Worm (Caenorhabditis elegans): ENCODE measurements around the gene F11G11.4.

The F11G11.4 gene

ce11 chrII:4856113-4856512, 4.3 kb upstream of the F11G11.4 start (continued):
- TF ChIP-seq elt-3 (tag; optimal IDR thresholded peaks at IDR 0.05): peak in 1 of 6 experiments; percentile 56
- no peak for TF ChIP-seq pqm-1 (tag; optimal IDR thresholded peaks at IDR 0.05)
- TF ChIP-seq rnt-1 (tag; optimal IDR thresholded peaks at IDR 0.05): no peak
- peak; percentile 52 for TF ChIP-seq lin-14 (GFP tag; optimal IDR thresholded peaks at IDR 0.05)
- TF ChIP-seq ceh-8 (GFP tag; optimal IDR thresholded peaks at IDR 0.05): no peak
- TF ChIP-seq fkh-4 (tag; optimal IDR thresholded peaks at IDR 0.05; ENCODE audit: borderline replicate concordance): no peak
- TF ChIP-seq mdl-1 (tag; optimal IDR thresholded peaks at IDR 0.05): no peak
- peak; percentile 57 for TF ChIP-seq nhr-20 (tag; optimal IDR thresholded peaks at IDR 0.05)
- TF ChIP-seq lin-13 (GFP tag; optimal IDR thresholded peaks at IDR 0.05): peak; percentile 26
- no peak for TF ChIP-seq isw-1 (GFP tag; IDR thresholded peaks at IDR 0.05)
- TF ChIP-seq elt-2 (tag; optimal IDR thresholded peaks at IDR 0.05): peak; percentile 11
- no peak for TF ChIP-seq lin-39 (tag; optimal IDR thresholded peaks at IDR 0.05)
- no peak for TF ChIP-seq nhr-28 (tag; optimal IDR thresholded peaks at IDR 0.05)
- no peak for TF ChIP-seq mab-9 (GFP tag; IDR thresholded peaks at IDR 0.05)
- TF ChIP-seq C34B4.2 (tag; optimal IDR thresholded peaks at IDR 0.05): no peak
- TF ChIP-seq unc-98 (GFP tag; IDR thresholded peaks at IDR 0.05): no peak
- TF ChIP-seq ceh-90 (tag; optimal IDR thresholded peaks at IDR 0.05): no peak
- TF ChIP-seq alr-1 (tag; optimal IDR thresholded peaks at IDR 0.05; ENCODE audit: borderline replicate concordance): no peak
- peak; percentile 26 for TF ChIP-seq sox-4 (tag; optimal IDR thresholded peaks at IDR 0.05)
- peak; percentile 76 for TF ChIP-seq zip-4 (GFP tag; optimal IDR thresholded peaks at IDR 0.05)
- peak; percentile 30 for TF ChIP-seq snu-23 (GFP tag; optimal IDR thresholded peaks at IDR 0.05)
- TF ChIP-seq blmp-1 (tag; optimal IDR thresholded peaks at IDR 0.05): peak; percentile 53
- peak in 1 of 2 experiments; percentile 34 for TF ChIP-seq lsy-2 (tag; optimal IDR thresholded peaks at IDR 0.05)
- TF ChIP-seq ceh-82 (tag; optimal IDR thresholded peaks at IDR 0.05): no peak
- no peak for TF ChIP-seq efl-1 (optimal IDR thresholded peaks at IDR 0.05)
- no peak for TF ChIP-seq efl-1 (GFP tag; optimal IDR thresholded peaks at IDR 0.05 in 1 of 2)
- no peak for TF ChIP-seq sptf-1 (tag; optimal IDR thresholded peaks at IDR 0.05)
- TF ChIP-seq lin-35 (GFP tag; optimal IDR thresholded peaks at IDR 0.05): peak in 1 of 2 experiments; percentile 58
- no peak for TF ChIP-seq C04F5.9 (tag; optimal IDR thresholded peaks at IDR 0.05)
- no peak for TF ChIP-seq unc-130 (tag; optimal IDR thresholded peaks at IDR 0.05)
- no peak for TF ChIP-seq ztf-11 (tag; optimal IDR thresholded peaks at IDR 0.05)
- TF ChIP-seq unc-62 (GFP tag; optimal IDR thresholded peaks at IDR 0.05): no peak
- TF ChIP-seq nhr-237 (tag; optimal IDR thresholded peaks at IDR 0.05): no peak
- peak; percentile 1 to 41 (median 7) for TF ChIP-seq dpl-1 (GFP tag; optimal IDR thresholded peaks at IDR 0.05)

DNA sequence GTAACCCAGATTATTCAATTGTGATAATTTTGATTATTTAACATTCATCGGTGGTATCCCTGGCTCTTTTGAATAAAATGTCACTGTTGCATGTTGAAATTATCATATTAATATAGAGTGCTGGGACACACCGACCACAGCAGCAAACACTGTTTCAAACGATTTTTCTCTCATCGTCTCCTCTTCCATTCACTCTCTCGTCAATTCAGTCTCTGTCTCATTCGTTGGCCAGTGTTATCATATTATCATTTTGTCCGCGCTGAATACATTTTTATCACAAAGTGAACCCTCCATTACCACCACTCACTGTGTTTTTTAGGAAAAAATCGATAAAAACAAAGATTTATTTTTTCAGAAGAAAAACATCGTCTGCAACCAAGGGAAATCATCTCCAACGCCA, 3.3 kb upstream of the F11G11.4 start:
- peak; percentile 85 for TF ChIP-seq elt-2 (tag; optimal IDR thresholded peaks at IDR 0.05)
- no peak for TF ChIP-seq unc-62 (GFP tag; optimal IDR thresholded peaks at IDR 0.05)
- no peak for TF ChIP-seq unc-98 (GFP tag; IDR thresholded peaks at IDR 0.05)
- TF ChIP-seq egl-27 (tag; optimal IDR thresholded peaks at IDR 0.05): no peak
- TF ChIP-seq lin-35 (GFP tag; optimal IDR thresholded peaks at IDR 0.05): peak in 1 of 2 experiments; percentile 25
- no peak for TF ChIP-seq F16B12.6 (tag; optimal IDR thresholded peaks at IDR 0.05)
- peak; percentile 32 for TF ChIP-seq blmp-1 (tag; optimal IDR thresholded peaks at IDR 0.05)
- TF ChIP-seq ceh-8 (GFP tag; optimal IDR thresholded peaks at IDR 0.05): no peak
- no peak for TF ChIP-seq lin-39 (tag; optimal IDR thresholded peaks at IDR 0.05)
- no peak for TF ChIP-seq mef-2 (tag; optimal IDR thresholded peaks at IDR 0.05)
- peak; percentile 32 for TF ChIP-seq nhr-20 (tag; optimal IDR thresholded peaks at IDR 0.05)
- no peak for TF ChIP-seq efl-1 (optimal IDR thresholded peaks at IDR 0.05)
- TF ChIP-seq efl-1 (GFP tag; optimal IDR thresholded peaks at IDR 0.05 in 1 of 2): peak in 1 of 2 experiments; percentile 69
- TF ChIP-seq zag-1 (tag; optimal IDR thresholded peaks at IDR 0.05): no peak
- no peak for TF ChIP-seq irx-1 (tag; optimal IDR thresholded peaks at IDR 0.05)
- no peak for TF ChIP-seq ama-1 (optimal IDR thresholded peaks at IDR 0.05)
- no peak for TF ChIP-seq nhr-28 (tag; optimal IDR thresholded peaks at IDR 0.05)
- TF ChIP-seq efl-3 (GFP tag; optimal IDR thresholded peaks at IDR 0.05): no peak
- no peak for TF ChIP-seq zip-4 (GFP tag; optimal IDR thresholded peaks at IDR 0.05)
- no peak for TF ChIP-seq ceh-82 (tag; optimal IDR thresholded peaks at IDR 0.05)
- TF ChIP-seq lin-14 (GFP tag; optimal IDR thresholded peaks at IDR 0.05): peak; percentile 8
- peak in 1 of 6 experiments; percentile 45 for TF ChIP-seq elt-3 (tag; optimal IDR thresholded peaks at IDR 0.05)
- no peak for TF ChIP-seq mdl-1 (tag; optimal IDR thresholded peaks at IDR 0.05)
- TF ChIP-seq mab-9 (GFP tag; IDR thresholded peaks at IDR 0.05): no peak
- peak; percentile 6 for TF ChIP-seq nhr-90 (tag; optimal IDR thresholded peaks at IDR 0.05; ENCODE audit: poor library complexity)
- TF ChIP-seq unc-30 (tag; optimal IDR thresholded peaks at IDR 0.05): no peak
- TF ChIP-seq sox-4 (tag; optimal IDR thresholded peaks at IDR 0.05): no peak
- TF ChIP-seq ztf-11 (tag; optimal IDR thresholded peaks at IDR 0.05): no peak
- TF ChIP-seq nhr-19 (GFP tag; conservative IDR thresholded peaks at IDR 0.05): no peak
- no peak for TF ChIP-seq snpc-4 (tag; optimal IDR thresholded peaks at IDR 0.05)
- TF ChIP-seq hlh-17 (GFP tag; optimal IDR thresholded peaks at IDR 0.05; ENCODE audit: borderline replicate concordance): no peak
- peak; percentile 4 for TF ChIP-seq snu-23 (GFP tag; optimal IDR thresholded peaks at IDR 0.05)
- no peak for TF ChIP-seq pqm-1 (tag; optimal IDR thresholded peaks at IDR 0.05)
- peak; percentile 5 for TF ChIP-seq unc-130 (tag; optimal IDR thresholded peaks at IDR 0.05)
- no peak for TF ChIP-seq grh-1 (GFP tag; IDR thresholded peaks at IDR 0.05)
- no peak for TF ChIP-seq C16A3.4 (tag; optimal IDR thresholded peaks at IDR 0.05)
- TF ChIP-seq fkh-4 (tag; optimal IDR thresholded peaks at IDR 0.05; ENCODE audit: borderline replicate concordance): no peak
